Fruit fly (Drosophila melanogaster) whole organism, prepupa: ENCODE measurements around the gene CG33322.

Experiments used
- CG11294 ChIP-seq: fragments of 200-800 bp; sonication (Bioruptor generic); IDR thresholded peaks from 2 replicates; pipeline ENCODE4 v1.3.6; 2022; ENCODE audit warnings: missing biosample characterization, missing genetic modification characterization
- CG15336 ChIP-seq: fragments of 200-800 bp; sonication (Bioruptor generic); IDR thresholded peaks from 2 replicates; pipeline ENCODE4 v1.3.6; 2022; ENCODE audit warnings: missing biosample characterization, missing genetic modification characterization
- CG34406 ChIP-seq: fragments of 200-800 bp; sonication (Bioruptor generic); optimal IDR thresholded peaks from 3 replicates; lab custom pipeline; 2016; ENCODE audit warnings: missing biosample characterization, missing genetic modification characterization
- CG6808 ChIP-seq: fragments of 200-800 bp; sonication (Bioruptor generic); optimal IDR thresholded peaks from 3 replicates; lab custom pipeline; 2017; ENCODE audit warnings: missing biosample characterization, missing genetic modification characterization, mild to moderate bottlenecking, moderate library complexity, missing genetic modification reagents
- CG6854 ChIP-seq: fragments of 200-800 bp; sonication (Bioruptor generic); optimal IDR thresholded peaks from 2 replicates; lab custom pipeline; 2017; ENCODE audit warnings: missing biosample characterization, mild to moderate bottlenecking, missing genetic modification characterization
- Eip93F ChIP-seq: fragments of 200-800 bp; sonication (Bioruptor generic); optimal IDR thresholded peaks from 2 replicates; lab custom pipeline; 2016; ENCODE audit warnings: missing biosample characterization, mild to moderate bottlenecking, missing genetic modification characterization
- Gug ChIP-seq: fragments of 200-800 bp; sonication (Bioruptor generic); IDR thresholded peaks from 2 replicates; pipeline ENCODE4 v1.3.6; 2022; ENCODE audit warnings: missing biosample characterization, missing genetic modification characterization
- Hr39 ChIP-seq: fragments of 200-800 bp; sonication (Bioruptor generic); optimal IDR thresholded peaks from 2 replicates; lab custom pipeline; 2016; ENCODE audit warnings: missing biosample characterization, missing genetic modification characterization
- Hr4 ChIP-seq: fragments of 200-800 bp; sonication (Bioruptor generic); optimal IDR thresholded peaks from 3 replicates; lab custom pipeline; 2016; ENCODE audit warnings: missing biosample characterization, missing genetic modification characterization
- Sox15 ChIP-seq: fragments of 200-800 bp; sonication (Bioruptor generic); optimal IDR thresholded peaks from 3 replicates; lab custom pipeline; 2016; ENCODE audit warnings: missing biosample characterization, missing genetic modification characterization
- cyc ChIP-seq: fragments of 200-800 bp; sonication (Bioruptor generic); optimal IDR thresholded peaks from 3 replicates; lab custom pipeline; 2016; ENCODE audit warnings: missing biosample characterization, missing genetic modification characterization
- fd59A ChIP-seq: fragments of 200-800 bp; sonication (Bioruptor generic); optimal IDR thresholded peaks from 2 replicates; lab custom pipeline; 2017; ENCODE audit warnings: missing biosample characterization, mild to moderate bottlenecking, missing genetic modification characterization, missing genetic modification reagents
- fkh ChIP-seq: fragments of 200-800 bp; sonication (Bioruptor generic); optimal IDR thresholded peaks from 3 replicates; lab custom pipeline; 2017; ENCODE audit warnings: missing biosample characterization, mild to moderate bottlenecking, missing genetic modification characterization, moderate library complexity

DNA sequence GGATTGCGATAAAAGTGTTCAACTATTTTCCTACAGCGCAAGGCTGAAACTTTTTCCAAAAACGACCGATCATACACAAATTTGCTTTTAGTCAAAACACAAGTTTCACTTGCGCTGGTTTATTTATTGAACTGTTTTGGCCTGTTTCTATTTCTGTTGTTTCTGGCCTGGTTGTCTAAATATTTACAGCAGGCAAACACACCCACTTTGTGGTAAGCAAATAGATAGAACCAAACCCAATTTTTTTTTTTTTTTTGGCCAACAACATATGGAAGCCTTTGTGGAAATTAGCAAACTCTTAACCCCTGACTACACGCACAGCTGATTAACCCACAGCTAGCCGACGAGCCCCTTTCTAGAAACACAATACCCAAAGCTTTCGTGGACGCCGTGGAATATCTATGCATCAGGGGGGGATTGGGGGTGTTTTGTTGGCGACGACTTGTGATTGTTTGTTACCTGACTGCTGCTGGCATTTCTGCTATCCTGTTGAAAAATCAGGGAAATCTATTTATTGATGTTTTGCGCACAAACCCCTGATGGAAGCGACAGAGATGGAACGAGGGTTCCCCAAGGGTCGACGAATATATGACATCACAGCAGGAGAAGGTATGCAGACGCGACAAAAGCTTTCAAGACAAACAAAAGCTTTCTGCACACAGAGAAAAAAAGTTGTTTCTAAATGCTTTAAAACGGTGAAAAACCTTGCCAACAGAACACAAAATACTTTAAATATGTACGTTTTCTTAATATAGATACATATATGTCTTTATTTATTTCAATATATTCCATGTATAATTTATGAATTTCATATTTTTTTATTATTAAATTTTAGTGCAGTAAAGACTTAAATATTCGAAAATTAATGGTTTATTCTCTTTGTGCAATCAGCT is 8.2 kb downstream of the CG33322 start:
- no peak for TF ChIP-seq CG6854 (GFP tag; lab: Kevin White, UChicago)
- TF ChIP-seq Hr4 = peak; percentile 3
- peak; percentile 69 for TF ChIP-seq CG15336 (GFP tag; lab: Robert Waterston, UW)
- TF ChIP-seq CG11294 = no peak
- TF ChIP-seq CG6808 (GFP tag; lab: Kevin White, UChicago) = peak; percentile 14
- peak; percentile 87 for TF ChIP-seq fkh
- TF ChIP-seq CG34406 (GFP tag; lab: Kevin White, UChicago) = peak; percentile 49
- TF ChIP-seq Gug (GFP tag; lab: Robert Waterston, UW) = no peak
- TF ChIP-seq Sox15 (GFP tag; lab: Kevin White, UChicago) = no peak
- no peak for TF ChIP-seq fd59A (GFP tag; lab: Kevin White, UChicago)
- TF ChIP-seq Eip93F (GFP tag; lab: Kevin White, UChicago) = no peak
- TF ChIP-seq Hr39 (GFP tag; lab: Kevin White, UChicago) = no peak
- TF ChIP-seq cyc (GFP tag; lab: Kevin White, UChicago) = no peak
